Worm (Caenorhabditis elegans): ENCODE data around the gene srh-201.

srh-201 gene

DNA sequence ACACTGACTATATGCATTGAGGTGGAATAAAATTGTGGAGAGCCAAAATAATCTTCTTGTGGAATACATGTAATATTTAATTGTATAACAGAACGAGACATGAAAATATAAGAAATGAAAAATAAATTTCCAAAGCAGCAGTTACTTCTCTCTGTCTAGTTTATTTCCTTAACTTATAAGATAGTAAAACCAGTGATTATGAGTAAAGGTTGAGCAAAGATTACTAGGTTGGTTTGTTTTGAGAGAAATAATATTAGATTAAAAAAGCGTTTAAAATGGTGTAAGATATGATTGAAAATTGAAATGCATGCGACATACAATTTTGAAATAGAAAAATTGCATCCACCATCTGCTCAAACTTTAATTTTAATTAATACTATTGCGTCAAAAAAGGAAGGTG lies at the start of gene srh-201:
Gene srh-201, minus strand, starts transcription at position 101 of the 400 bp plus-strand sequence.
- TF ChIP-seq unc-62 (GFP tag; optimal IDR thresholded peaks at IDR 0.05): no peak

DNA sequence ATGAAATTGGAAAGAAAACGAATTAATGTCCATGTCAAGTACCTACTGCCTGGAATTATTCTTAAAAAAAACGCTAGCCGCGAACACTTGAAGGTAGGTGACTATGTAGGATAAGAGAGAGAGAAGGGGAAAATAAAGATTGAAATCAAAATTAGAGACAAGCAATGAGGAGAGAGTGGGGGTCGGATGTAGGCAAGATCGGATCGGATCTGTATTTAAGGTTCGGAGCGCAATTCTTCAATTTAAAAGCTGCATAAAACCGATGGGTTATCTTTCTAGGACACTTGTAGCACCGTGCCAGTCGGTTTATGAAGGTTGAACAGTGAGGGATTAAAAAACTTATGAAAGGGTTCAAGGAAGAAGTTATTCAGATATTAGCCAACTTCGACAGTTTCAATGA lies 49.5 kb upstream of the srh-201 start:
- TF ChIP-seq unc-62 (GFP tag; optimal IDR thresholded peaks at IDR 0.05): no peak

DNA sequence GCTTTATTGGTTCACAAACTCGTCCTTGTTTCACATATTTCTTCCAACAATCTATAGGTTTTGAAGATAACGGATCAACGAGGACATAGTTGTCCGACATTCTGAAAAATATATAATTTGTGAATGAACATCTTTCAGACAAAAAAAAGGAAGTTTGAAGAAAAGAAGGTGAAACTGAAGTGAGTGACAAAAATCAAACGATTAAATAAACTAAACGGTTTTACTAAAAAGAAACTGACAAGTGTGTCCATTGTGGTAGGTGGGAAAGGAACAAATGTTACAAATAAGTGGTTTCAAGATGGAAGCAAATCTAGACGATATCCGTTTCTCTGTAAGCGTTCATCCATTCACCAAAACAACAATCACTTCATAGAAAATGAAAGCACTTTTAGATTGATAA lies 48.7 kb upstream of the srh-201 start, which contains the start of gene C25E10.12:
Gene C25E10.12, minus strand, starts transcription at position 101 of the 400 bp plus-strand sequence.
- no peak for TF ChIP-seq unc-62 (GFP tag; optimal IDR thresholded peaks at IDR 0.05)

DNA sequence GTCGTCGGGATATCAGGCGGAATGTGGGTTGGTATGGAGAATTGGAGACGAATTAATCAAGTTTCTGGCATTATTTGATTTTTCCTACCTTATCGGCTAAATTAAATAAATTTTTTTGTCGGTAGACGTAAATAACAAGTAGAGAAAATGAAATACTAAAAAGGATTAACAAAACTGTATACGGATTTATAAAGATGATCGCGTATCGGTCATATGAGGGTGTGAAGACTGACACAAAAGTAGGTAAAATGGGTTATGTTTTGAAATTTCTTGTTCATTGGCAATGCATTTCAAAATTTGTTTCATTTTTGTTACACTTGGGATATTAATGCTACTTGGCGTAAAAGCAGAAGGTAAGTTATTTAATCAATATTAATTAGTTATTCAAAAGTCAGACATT lies 45.8 kb upstream of the srh-201 start, which contains the start of the genes C25E10.16 and C25E10.13:
Gene C25E10.16, minus strand, starts transcription at position 101 of the 400 bp plus-strand sequence.
Gene C25E10.13, plus strand, starts transcription at position 256 of the 400 bp plus-strand sequence.
- no peak for TF ChIP-seq unc-62 (GFP tag; optimal IDR thresholded peaks at IDR 0.05)

DNA sequence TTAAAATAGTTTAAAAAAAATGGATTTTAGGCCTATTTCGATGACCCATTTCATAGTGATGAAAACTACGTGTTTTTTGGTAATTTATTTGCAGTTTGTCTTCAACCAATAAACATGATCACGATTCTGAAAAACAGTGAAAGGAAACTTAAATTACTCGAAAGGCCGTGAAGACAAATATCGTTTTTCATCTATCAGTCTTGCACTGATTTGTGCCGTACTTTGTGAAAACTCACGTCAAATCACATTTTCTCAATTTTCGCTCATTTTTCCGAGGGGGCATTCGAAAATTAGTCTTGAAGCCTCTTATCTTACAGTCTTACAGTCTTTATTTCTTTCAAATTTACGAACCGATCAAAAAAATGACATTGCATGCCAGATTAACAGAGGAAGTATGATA lies 45.0 kb upstream of the srh-201 start, which contains the start of gene C25E10.11:
Gene C25E10.11, minus strand, starts transcription at position 101 of the 400 bp plus-strand sequence.
- no peak for TF ChIP-seq unc-62 (GFP tag; optimal IDR thresholded peaks at IDR 0.05)

DNA sequence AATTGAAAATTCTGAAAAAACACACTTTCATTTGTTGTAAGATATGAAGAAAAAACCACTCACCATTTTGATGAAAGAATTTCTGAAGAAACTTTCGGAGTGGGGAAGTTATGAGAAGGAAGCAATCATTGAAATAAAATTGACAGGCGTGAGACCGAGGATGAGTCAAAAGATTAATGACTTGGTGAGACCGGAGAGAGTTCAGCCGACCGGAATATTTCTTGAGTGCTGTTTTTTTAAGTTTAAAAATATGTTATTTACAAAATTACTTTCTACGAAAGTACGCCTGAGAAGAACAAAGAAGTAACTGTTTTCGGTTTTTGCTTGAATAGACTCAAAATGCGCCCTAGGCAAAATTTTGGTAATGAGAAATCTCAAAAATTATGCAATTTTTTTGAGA lies 42.6 kb upstream of the srh-201 start, which contains the start of gene C25E10.10:
Gene C25E10.10, minus strand, starts transcription at position 101 of the 400 bp plus-strand sequence.
- TF ChIP-seq unc-62 (GFP tag; optimal IDR thresholded peaks at IDR 0.05): no peak

DNA sequence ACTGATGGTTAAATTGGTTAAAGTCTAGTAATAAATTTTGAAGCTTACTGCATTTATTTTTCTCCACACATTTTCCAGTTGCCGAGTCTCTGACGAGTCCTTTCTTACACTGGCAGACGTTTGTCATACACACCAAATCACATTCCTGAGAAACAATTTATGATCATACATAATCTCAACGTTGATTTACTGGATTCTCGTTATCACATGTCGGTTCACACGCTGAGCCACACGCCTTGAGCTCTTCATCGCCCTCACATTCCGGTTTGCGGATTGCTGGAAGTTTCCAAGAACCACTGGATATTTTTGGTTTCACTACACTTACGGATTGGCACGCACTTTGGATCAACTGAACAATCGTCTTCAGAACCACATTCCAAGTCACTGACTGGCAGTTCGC lies 42.0 kb upstream of the srh-201 start:
- TF ChIP-seq unc-62 (GFP tag; optimal IDR thresholded peaks at IDR 0.05): no peak

DNA sequence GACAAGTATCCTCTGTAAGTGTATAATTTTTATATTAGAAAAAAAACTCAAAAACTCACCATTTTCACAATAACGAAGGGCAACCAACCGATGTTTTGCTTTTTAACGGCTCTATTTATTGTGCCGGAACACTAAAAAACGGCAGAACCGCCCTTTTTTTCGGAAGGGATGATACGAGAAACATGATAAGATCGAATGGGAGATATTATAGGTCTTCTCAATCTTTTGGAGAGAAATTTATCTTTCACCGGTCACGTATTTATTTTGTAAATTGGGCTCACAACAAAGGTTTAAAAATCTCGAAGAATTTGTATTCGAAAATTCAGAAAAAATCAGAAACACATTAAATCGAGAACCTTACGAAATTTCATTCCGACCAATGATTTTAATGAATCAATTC lies 41.1 kb upstream of the srh-201 start, which contains the start of gene swm-1:
Gene swm-1, minus strand, starts transcription at position 101 of the 400 bp plus-strand sequence.
- TF ChIP-seq unc-62 (GFP tag; optimal IDR thresholded peaks at IDR 0.05): no peak

DNA sequence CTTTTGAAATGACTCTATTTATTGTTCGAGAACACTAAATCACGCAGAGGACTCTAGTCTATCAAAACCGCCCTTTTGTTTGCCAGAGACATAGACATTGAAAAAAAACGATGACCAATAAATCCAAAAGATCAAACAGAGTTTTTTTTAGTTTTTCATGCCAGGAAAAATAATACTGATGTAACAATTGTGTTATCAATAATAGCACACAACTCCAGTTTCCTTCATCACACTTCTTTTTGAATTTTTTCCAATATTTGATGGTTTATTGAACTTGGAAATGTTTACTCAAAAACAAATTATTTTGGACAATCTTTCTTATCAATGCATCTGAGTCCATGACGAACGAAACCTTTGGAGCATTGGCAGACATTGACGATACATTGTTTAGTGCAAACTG lies 40.3 kb upstream of the srh-201 start, which contains the start of gene C25E10.8:
Gene C25E10.8, minus strand, starts transcription at position 101 of the 400 bp plus-strand sequence.
- TF ChIP-seq unc-62 (GFP tag; optimal IDR thresholded peaks at IDR 0.05): no peak

DNA sequence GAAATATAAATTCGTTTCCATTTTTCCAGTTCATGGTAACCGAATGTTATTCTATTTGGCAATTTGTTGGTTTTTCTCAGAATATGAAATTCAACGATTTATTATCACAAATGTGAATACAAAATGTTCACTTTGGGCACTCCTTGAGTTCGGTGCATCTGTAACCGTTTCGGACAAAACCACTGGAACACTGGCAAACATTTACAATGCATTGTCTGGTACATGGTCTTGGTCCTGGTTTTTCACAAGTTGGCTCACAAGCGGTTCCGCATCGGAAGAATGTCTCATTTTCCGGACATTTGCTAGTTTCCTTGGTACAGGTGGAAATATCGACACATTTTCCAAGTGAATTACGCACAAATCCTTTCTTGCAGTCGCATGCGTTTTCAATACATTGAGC lies 39.6 kb upstream of the srh-201 start:
- no peak for TF ChIP-seq unc-62 (GFP tag; optimal IDR thresholded peaks at IDR 0.05)

DNA sequence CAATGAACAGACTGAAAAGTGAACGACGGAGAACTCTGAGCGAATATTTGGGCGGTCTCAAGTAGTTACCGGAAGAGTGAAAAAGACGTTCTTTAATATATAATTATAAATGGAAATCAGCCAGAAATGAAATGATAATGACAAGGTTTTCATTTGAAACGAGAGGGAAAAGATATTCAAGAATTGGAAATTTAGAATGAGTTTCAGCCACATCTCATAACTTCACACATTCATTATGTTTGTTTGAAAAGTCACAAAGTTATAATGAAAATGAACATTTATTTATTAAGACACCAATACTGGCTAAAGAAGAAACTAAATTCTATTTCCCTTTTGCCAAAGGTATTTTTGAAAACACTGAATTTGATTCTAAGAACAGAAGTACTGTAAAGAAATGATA lies 37.4 kb upstream of the srh-201 start, which contains the start of gene C25E10.7:
Gene C25E10.7, minus strand, starts transcription at position 101 of the 400 bp plus-strand sequence.
- TF ChIP-seq unc-62 (GFP tag; optimal IDR thresholded peaks at IDR 0.05): no peak

DNA sequence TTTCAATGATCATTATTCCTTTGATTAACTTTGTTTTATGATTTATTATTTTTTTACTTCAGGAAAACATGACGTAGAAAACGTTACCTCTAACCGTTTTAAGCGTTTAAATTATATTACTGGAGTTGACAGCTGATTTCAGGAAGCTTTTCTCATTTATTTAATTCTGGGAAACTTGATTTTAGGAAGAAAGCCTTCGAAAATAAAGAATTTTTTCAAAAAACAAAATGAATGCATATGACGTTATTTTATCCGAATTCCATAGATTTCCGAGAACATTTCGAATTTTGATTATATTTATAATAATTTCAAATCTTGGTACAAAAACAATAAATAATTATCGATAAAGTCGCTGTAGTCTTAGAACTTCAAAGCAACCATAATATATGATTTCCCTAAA lies 35.6 kb upstream of the srh-201 start:
- no peak for TF ChIP-seq unc-62 (GFP tag; optimal IDR thresholded peaks at IDR 0.05)

DNA sequence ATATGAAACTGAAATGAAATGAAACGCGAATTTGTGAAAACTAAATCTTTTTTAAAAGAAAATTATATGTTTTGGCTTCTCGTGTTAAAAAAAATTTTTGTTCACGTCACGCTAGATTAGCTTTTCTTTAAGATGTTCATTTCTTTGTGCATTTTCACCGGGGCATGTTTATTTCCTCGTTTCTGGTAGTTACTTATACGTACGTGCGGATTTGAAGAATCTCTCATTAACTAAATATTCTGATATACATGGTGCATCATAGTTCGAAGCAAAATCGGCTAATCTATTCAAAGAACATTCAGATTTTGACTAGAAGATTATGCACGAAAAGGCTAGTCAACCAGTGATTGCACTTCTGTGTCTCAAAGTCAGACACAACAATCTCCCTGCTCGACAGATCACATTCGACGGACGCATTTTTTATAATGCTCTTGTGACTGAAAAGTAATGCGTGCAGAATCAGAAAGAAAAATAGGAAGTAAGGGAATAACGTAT lies 33.9 kb upstream of the srh-201 start, which contains the start of gene C25E10.17:
Gene C25E10.17, minus strand, starts transcription at position 51 of the 495 bp plus-strand sequence.
- TF ChIP-seq unc-62 (GFP tag; optimal IDR thresholded peaks at IDR 0.05): no peak

DNA sequence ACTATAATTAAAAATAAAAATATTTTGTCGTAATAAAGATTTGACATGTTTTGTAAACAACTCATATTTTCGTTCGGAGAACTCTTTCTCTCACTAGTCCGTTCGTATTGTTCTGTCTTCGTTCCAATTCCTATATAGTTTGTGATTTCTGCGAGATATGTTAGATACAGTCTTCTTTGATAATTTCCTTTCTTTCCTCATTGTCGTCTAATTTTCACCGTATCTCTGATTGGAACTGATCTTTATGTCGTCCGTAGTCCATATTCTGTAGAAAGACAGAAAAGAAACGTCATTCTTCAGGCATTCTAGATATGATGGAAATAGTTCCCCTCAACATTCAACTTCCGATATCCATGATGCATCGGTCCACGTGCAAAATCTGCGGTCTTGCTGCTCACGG lies 31.2 kb upstream of the srh-201 start, which contains the start of gene nhr-30:
Gene nhr-30, plus strand, starts transcription at position 301 of the 400 bp plus-strand sequence.
- TF ChIP-seq unc-62 (GFP tag; optimal IDR thresholded peaks at IDR 0.05): no peak

DNA sequence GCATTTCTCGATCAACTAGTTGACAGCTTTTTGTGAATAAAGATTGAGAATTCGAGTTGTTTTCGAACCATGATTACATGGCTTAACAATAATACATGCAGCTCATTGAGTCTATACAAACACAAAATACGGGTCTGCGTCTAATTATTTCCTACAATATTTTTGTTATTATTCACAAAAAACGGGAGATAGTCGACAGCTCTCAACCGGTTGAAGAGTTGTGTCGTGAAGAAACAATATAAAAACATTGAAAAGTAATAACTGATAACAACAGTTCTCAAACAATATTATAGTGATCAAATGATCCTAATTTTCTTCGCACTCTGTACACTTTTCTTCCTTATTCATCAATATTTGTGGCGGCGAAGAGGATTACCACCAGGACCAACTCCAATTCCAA lies 27.4 kb upstream of the srh-201 start, which contains the start of gene cyp-33B1:
Gene cyp-33B1, plus strand, starts transcription at position 301 of the 400 bp plus-strand sequence.
- no peak for TF ChIP-seq unc-62 (GFP tag; optimal IDR thresholded peaks at IDR 0.05)

DNA sequence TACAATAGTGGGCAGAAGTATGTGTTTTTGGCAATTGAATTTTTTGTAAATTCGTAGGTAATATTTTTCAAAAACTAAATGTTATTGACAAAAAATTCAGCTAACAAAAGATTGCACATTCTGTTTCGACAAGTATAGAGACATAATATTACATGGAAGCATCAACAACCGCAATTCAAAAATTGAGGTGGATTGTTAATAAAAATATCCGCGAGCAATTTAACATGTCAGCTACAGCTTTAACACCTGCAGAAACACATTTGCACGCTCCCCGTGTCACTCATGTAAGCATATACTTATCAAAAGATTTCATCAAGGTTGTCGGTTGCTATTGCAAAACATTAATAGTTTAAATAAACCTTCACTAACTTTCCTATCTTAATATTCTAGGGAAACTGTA lies 22.0 kb upstream of the srh-201 start, which contains the start of gene srsx-34:
Gene srsx-34, plus strand, starts transcription at position 301 of the 400 bp plus-strand sequence.
- no peak for TF ChIP-seq unc-62 (GFP tag; optimal IDR thresholded peaks at IDR 0.05)

DNA sequence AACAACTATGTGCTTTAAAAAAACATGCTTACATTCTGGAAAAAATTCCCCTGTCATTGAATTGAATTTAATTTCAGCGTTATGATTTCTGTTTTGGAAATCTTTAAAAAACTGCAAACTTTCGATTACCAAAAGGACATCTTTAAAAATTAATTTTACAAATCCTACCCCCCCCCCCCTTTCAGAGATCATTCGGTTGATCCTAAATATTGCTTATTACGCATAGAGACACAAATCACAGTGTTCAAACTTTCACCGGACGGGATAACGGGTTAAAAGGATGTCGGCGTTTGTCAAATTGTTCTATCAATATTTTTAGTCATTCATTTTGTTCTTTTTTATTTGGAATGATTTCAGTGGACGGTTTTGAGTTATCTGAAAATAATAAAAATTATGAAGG lies 19.6 kb upstream of the srh-201 start, which contains the start of gene C25E10.4:
Gene C25E10.4, plus strand, starts transcription at position 301 of the 400 bp plus-strand sequence.
- no peak for TF ChIP-seq unc-62 (GFP tag; optimal IDR thresholded peaks at IDR 0.05)

All from whole organism, dauer.